Worm (Caenorhabditis elegans): ENCODE data around the gene npr-25.
"Not testable (repeated sequence)": the region's sequence is repeated elsewhere in the genome, so short reads cannot be mapped to it uniquely, and the experiment has no call there.

- TF ChIP-seq blmp-1 (tag; optimal IDR thresholded peaks at IDR 0.05; ENCODE audit: insufficient read depth); snpc-4 (tag; optimal IDR thresholded peaks at IDR 0.05); nhr-237 (tag; optimal IDR thresholded peaks at IDR 0.05); ama-1 (optimal IDR thresholded peaks at IDR 0.05); ztf-1 (GFP tag; conservative IDR thresholded peaks at IDR 0.05): not testable (repeated sequence)
Measured at ce11 chrV:11395024-11395423, 42.2 kb upstream of the npr-25 start, which contains the start of gene K03B8.4.

All from whole organism, L2 larva.